Fruit fly (Drosophila melanogaster) whole organism, prepupa: ENCODE data around the gene CG33342.

ENCODE experiments used
- CG10669 ChIP-seq: fragments of 200-800 bp; sonication (Bioruptor generic); optimal IDR thresholded peaks from 3 replicates; lab custom pipeline; 2018; ENCODE audit warnings: missing biosample characterization, mild to moderate bottlenecking, missing genetic modification characterization, moderate library complexity
- CG11902 ChIP-seq: fragments of 200-800 bp; sonication (Bioruptor generic); optimal IDR thresholded peaks from 3 replicates; lab custom pipeline; 2016; ENCODE audit warnings: missing biosample characterization, missing genetic modification characterization
- CG31627 ChIP-seq: fragments of 200-800 bp; sonication (Bioruptor generic); optimal IDR thresholded peaks from 3 replicates; lab custom pipeline; 2016; ENCODE audit warnings: missing biosample characterization, missing genetic modification characterization
- CG34406 ChIP-seq: fragments of 200-800 bp; sonication (Bioruptor generic); optimal IDR thresholded peaks from 3 replicates; lab custom pipeline; 2016; ENCODE audit warnings: missing biosample characterization, missing genetic modification characterization
- Eip78C ChIP-seq: fragments of 200-800 bp; sonication (Bioruptor generic); peaks from one replicate; lab custom pipeline; 2016; ENCODE audit warnings: missing biosample characterization, missing genetic modification characterization
- Hr39 ChIP-seq: fragments of 200-800 bp; sonication (Bioruptor generic); optimal IDR thresholded peaks from 2 replicates; lab custom pipeline; 2016; ENCODE audit warnings: missing biosample characterization, missing genetic modification characterization
- Lpt ChIP-seq: fragments of 200-800 bp; sonication (Bioruptor generic); optimal IDR thresholded peaks from 3 replicates; lab custom pipeline; 2016; ENCODE audit warnings: missing biosample characterization, missing genetic modification characterization
- Met ChIP-seq: fragments of 200-800 bp; sonication (Bioruptor generic); optimal IDR thresholded peaks from 3 replicates; lab custom pipeline; 2016; ENCODE audit warnings: missing biosample characterization, missing genetic modification characterization
- Smox ChIP-seq: fragments of 200-800 bp; sonication (Bioruptor generic); optimal IDR thresholded peaks from 3 replicates; lab custom pipeline; 2016; ENCODE audit warnings: missing biosample characterization, missing genetic modification characterization
- Sox14 ChIP-seq: fragments of 200-800 bp; sonication (Bioruptor generic); optimal IDR thresholded peaks from 3 replicates; lab custom pipeline; 2016; ENCODE audit warnings: missing biosample characterization, missing genetic modification characterization
- cyc ChIP-seq: fragments of 200-800 bp; sonication (Bioruptor generic); optimal IDR thresholded peaks from 3 replicates; lab custom pipeline; 2016; ENCODE audit warnings: missing biosample characterization, missing genetic modification characterization
- svp ChIP-seq: fragments of 200-800 bp; sonication (Bioruptor generic); peaks from one replicate; lab custom pipeline; 2016; ENCODE audit warnings: missing biosample characterization, missing genetic modification characterization

CG33342 gene

DNA sequence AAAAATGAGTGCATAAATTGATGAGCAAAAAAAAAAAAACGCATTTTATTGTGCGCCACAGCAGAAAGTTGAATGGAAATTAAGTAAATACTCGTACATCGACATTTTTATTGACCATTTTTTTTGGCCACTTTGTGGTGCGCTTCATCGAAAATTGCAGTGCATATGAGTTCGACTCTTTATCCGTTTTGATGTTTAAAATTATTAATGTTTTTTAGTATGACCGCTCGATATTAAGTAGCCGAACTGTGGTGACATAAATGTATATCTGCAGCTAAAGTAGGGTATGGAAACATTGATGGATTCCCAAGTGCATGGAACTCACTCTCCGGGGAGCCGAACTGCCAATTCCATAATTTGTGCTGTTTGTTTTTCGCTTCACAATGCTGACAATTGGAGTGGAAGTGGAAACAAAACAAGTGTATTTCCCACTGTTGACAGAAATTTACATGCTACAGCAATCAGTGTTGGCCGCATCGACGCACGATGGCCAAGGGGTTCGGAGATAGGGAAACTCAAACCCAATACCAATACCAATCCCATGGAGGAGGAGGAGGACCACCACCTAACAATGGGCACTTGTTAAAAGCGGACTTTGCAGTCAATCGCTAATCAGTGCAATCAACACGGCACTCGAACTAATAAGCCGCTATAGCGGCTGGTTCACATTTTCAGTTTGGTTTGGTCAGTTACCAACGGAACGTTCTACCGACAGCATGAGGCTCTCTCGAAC, 15.7 kb downstream of the CG33342 start, which contains the start of gene CG13616:
Gene CG13616 (plus strand): TSS at position 683 of the 733 bp plus-strand sequence.
- peak; percentile 69 for TF ChIP-seq Eip78C (GFP tag; lab: Kevin White, UChicago)
- TF ChIP-seq CG10669: no peak
- no peak for TF ChIP-seq Sox14 (GFP tag; lab: Kevin White, UChicago)
- TF ChIP-seq svp (GFP tag; lab: Kevin White, UChicago): peak; percentile 69
- TF ChIP-seq CG31627: peak; percentile 25
- peak; percentile 30 for TF ChIP-seq cyc
- TF ChIP-seq CG11902 (GFP tag; lab: Kevin White, UChicago): peak; percentile 36
- no peak for TF ChIP-seq Lpt (GFP tag; lab: Kevin White, UChicago)
- TF ChIP-seq Met (GFP tag; lab: Kevin White, UChicago): peak; percentile 1
- peak; percentile 15 for TF ChIP-seq Smox (GFP tag; lab: Kevin White, UChicago)
- peak; percentile 38 for TF ChIP-seq Hr39 (GFP tag; lab: Kevin White, UChicago)
- peak; percentile 19 for TF ChIP-seq CG34406 (GFP tag; lab: Kevin White, UChicago)
